Worm (Caenorhabditis elegans) whole organism, young adult: ENCODE measurements around the gene mlcd-1.

ENCODE experiments used
- T26A5.8 ChIP-seq: sonication (generic microtip); optimal IDR thresholded peaks from 2 replicates; lab custom pipeline; 2016; ENCODE audit warnings: missing genetic modification characterization, missing compliant biosample characterization
- atf-7 ChIP-seq: sonication (generic microtip); optimal IDR thresholded peaks from 2 replicates; lab custom pipeline; 2017; ENCODE audit warnings: mild to moderate bottlenecking, missing genetic modification characterization, missing compliant biosample characterization
- ceh-40 ChIP-seq: fragments of 200-800 bp; sonication (Bioruptor generic); IDR thresholded peaks from 2 replicates; pipeline ENCODE4 v1.3.6; 2022; ENCODE audit warnings: missing genetic modification characterization, missing compliant biosample characterization
- ceh-58 ChIP-seq: fragments of 200-800 bp; sonication (Bioruptor generic); IDR thresholded peaks from 2 replicates; pipeline ENCODE4 v1.3.6; 2022; ENCODE audit warnings: missing genetic modification characterization, missing compliant biosample characterization
- efl-1 ChIP-seq: fragments of 150-350 bp; optimal IDR thresholded peaks from 2 replicates; lab custom pipeline; 2014; ENCODE audit warnings: missing biosample characterization, missing genetic modification reagents, missing genetic modification characterization
- egrh-3 ChIP-seq: fragments of 200-800 bp; sonication (Bioruptor generic); IDR thresholded peaks from 2 replicates; pipeline ENCODE4 v1.3.6; 2022; ENCODE audit warnings: missing genetic modification reagents, missing genetic modification characterization, missing compliant biosample characterization
- fkh-3 ChIP-seq: sonication (generic microtip); optimal IDR thresholded peaks from 2 replicates; lab custom pipeline; 2016; ENCODE audit warnings: mild to moderate bottlenecking, missing genetic modification characterization, missing compliant biosample characterization
- him-1 ChIP-seq: sonication (generic microtip); optimal IDR thresholded peaks from 2 replicates; lab custom pipeline; 2016; ENCODE audit warnings: missing genotype, missing genetic modification reagents, missing genetic modification characterization, missing compliant biosample characterization
- unc-62 ChIP-seq: fragments of 150-350 bp; optimal IDR thresholded peaks from 2 replicates; lab custom pipeline; 2014; ENCODE audit warnings: missing biosample characterization, missing genetic modification reagents, missing genetic modification characterization
- ztf-22 ChIP-seq: fragments of 200-800 bp; sonication (Bioruptor generic); optimal IDR thresholded peaks from 2 replicates; lab custom pipeline; 2018; ENCODE audit warnings: mild to moderate bottlenecking, missing genetic modification characterization, moderate library complexity, missing compliant biosample characterization

DNA sequence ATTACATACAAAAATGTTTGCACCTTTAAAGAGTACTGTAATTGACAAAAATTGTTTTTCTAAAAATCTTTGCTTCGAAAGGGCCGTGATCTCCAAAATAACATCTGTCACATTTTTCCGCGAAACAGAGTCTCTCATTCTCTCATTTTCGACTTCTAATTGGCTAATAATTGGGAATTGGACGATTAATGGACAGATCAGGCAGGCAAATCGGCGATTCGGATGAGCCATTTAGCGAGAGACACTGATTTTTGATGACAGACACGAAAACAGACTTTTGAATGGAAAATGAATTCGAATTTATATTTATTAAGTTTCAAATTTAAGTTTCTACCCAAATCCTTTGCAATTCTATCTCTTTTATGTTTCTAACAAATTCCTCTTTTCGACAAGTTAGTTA lies 35.9 kb upstream of the mlcd-1 start:
- TF ChIP-seq him-1 (tag; lab: Kevin White, UChicago) = no peak
- TF ChIP-seq ztf-22 = no peak
- no peak for TF ChIP-seq fkh-3 (tag; lab: Kevin White, UChicago)
- no peak for TF ChIP-seq ceh-58
- no peak for TF ChIP-seq T26A5.8
- no peak for TF ChIP-seq egrh-3
- no peak for TF ChIP-seq unc-62 (GFP tag; lab: Kevin White, UChicago)
- no peak for TF ChIP-seq efl-1 (GFP tag; lab: Kevin White, UChicago)
- TF ChIP-seq atf-7 (tag; lab: Kevin White, UChicago) = no peak
- no peak for TF ChIP-seq ceh-40
